Worm (Caenorhabditis elegans) whole organism, young adult: ENCODE results near the gene sri-50.
A peak's percentile ranks its signal among the peaks of the same experiment; 100 is the strongest.

Source experiments
- B0019.2 ChIP-seq: fragments of 200-800 bp; sonication (Bioruptor generic); conservative IDR thresholded peaks from 2 replicates; pipeline ENCODE4 v1.3.6; 2022; ENCODE audit warnings: missing genetic modification reagents, missing genetic modification characterization, missing compliant biosample characterization
- C06A6.2 ChIP-seq: fragments of 200-800 bp; sonication (Bioruptor generic); conservative IDR thresholded peaks from 2 replicates; pipeline ENCODE4 v1.3.6; 2022; ENCODE audit warnings: missing genetic modification characterization, missing compliant biosample characterization
- F10E7.11 ChIP-seq: sonication (generic microtip); optimal IDR thresholded peaks from 2 replicates; lab custom pipeline; 2017; ENCODE audit warnings: mild to moderate bottlenecking, missing genetic modification characterization, moderate library complexity, missing compliant biosample characterization
- F57C9.4 ChIP-seq: sonication (generic microtip); optimal IDR thresholded peaks from 2 replicates; lab custom pipeline; 2017; ENCODE audit warnings: mild to moderate bottlenecking, missing genetic modification characterization, missing compliant biosample characterization
- Y53G8AR.9 ChIP-seq: fragments of 200-800 bp; sonication (Bioruptor generic); conservative IDR thresholded peaks from 2 replicates; pipeline ENCODE4 v1.3.6; 2022; ENCODE audit warnings: missing genetic modification reagents, missing genetic modification characterization, missing compliant biosample characterization
- ama-1 ChIP-seq, 3 experiments: fragments of 150-350 bp in 1 of 3; sonication (generic microtip) in 2 of 3; optimal IDR thresholded peaks; 2 replicates each; lab custom pipeline; 2014 to 2018; ENCODE audit warnings: missing biosample characterization in 2 of 3, missing genetic modification characterization in 2 of 3, missing genetic modification reagents in 2 of 3
- aptf-2 ChIP-seq: fragments of 200-800 bp; sonication (Bioruptor generic); conservative IDR thresholded peaks from 2 replicates; pipeline ENCODE4 v1.3.6; 2022; ENCODE audit warnings: missing genetic modification reagents, missing genetic modification characterization, missing compliant biosample characterization
- aptf-3 ChIP-seq: fragments of 200-800 bp; sonication (Bioruptor generic); IDR thresholded peaks from 2 replicates; pipeline ENCODE4 v1.3.6; 2022; ENCODE audit warnings: missing genetic modification characterization, missing compliant biosample characterization
- athp-1 ChIP-seq: sonication (generic microtip); optimal IDR thresholded peaks from 2 replicates; lab custom pipeline; 2017; ENCODE audit warnings: mild to moderate bottlenecking, missing genetic modification characterization, missing compliant biosample characterization
- dpl-1 ChIP-seq: fragments of 150-350 bp; optimal IDR thresholded peaks from 2 replicates; lab custom pipeline; 2014; ENCODE audit warnings: missing biosample characterization, missing genetic modification reagents, missing genetic modification characterization
- efl-1 ChIP-seq: fragments of 150-350 bp; optimal IDR thresholded peaks from 2 replicates; lab custom pipeline; 2014; ENCODE audit warnings: missing biosample characterization, missing genetic modification reagents, missing genetic modification characterization
- sptf-2 ChIP-seq: fragments of 200-800 bp; sonication (Bioruptor generic); optimal IDR thresholded peaks from 2 replicates; lab custom pipeline; 2018; ENCODE audit warnings: mild to moderate bottlenecking, missing genetic modification characterization, missing compliant biosample characterization
- unc-130 ChIP-seq: sonication (generic microtip); optimal IDR thresholded peaks from 2 replicates; lab custom pipeline; 2016; ENCODE audit warnings: missing genetic modification reagents, missing genetic modification characterization, missing compliant biosample characterization

- TF ChIP-seq ama-1 (optimal IDR thresholded peaks at IDR 0.05; lab: Kevin White, UChicago), result no peak
- no peak for TF ChIP-seq ama-1 (GFP tag; optimal IDR thresholded peaks at IDR 0.05; lab: Kevin White, UChicago)
- TF ChIP-seq sptf-2 (GFP tag; lab: Kevin White, UChicago), result no peak
- TF ChIP-seq dpl-1 (GFP tag; lab: Kevin White, UChicago), result no peak
- TF ChIP-seq F10E7.11 (tag; lab: Kevin White, UChicago), result no peak
- TF ChIP-seq B0019.2 (GFP tag; lab: Robert Waterston, UW), result no peak
- TF ChIP-seq aptf-2 (GFP tag; lab: Robert Waterston, UW), result no peak
- TF ChIP-seq Y53G8AR.9 (GFP tag; lab: Robert Waterston, UW), result peak; percentile 47; the same call in 1 of the 2 replicates
- TF ChIP-seq aptf-3, result no peak
- TF ChIP-seq unc-130, result no peak
- TF ChIP-seq athp-1 (tag; lab: Kevin White, UChicago), result no peak
- no peak for TF ChIP-seq C06A6.2 (GFP tag; lab: Robert Waterston, UW)
- TF ChIP-seq F57C9.4, result no peak
- no peak for TF ChIP-seq efl-1 (GFP tag; lab: Kevin White, UChicago)
These were observed 41.2 kb downstream of the sri-50 start for ce11 chrII:3244758-3245157.
